Worm (Caenorhabditis elegans): Measurements from ENCODE around the gene F14D7.3.

The F14D7.3 gene

ce11 chrV:14333116-14333515 is 36.5 kb downstream of the F14D7.3 start, which contains the start of gene srm-4:
srm-4 (plus strand) TSS chrV:14333416.
- TF ChIP-seq F16B12.6 (tag; optimal IDR thresholded peaks at IDR 0.05): no peak
- TF ChIP-seq sup-37 (GFP tag; optimal IDR thresholded peaks at IDR 0.05): no peak
- no peak for TF ChIP-seq rnt-1 (tag; optimal IDR thresholded peaks at IDR 0.05)
- no peak for TF ChIP-seq lir-3 (tag; optimal IDR thresholded peaks at IDR 0.05; ENCODE audit: poor library complexity)

- TF ChIP-seq lin-15B (tag; optimal IDR thresholded peaks at IDR 0.05) (no peak), fkh-8 (tag; optimal IDR thresholded peaks at IDR 0.05) (peak; percentile 28), mdl-1 (tag; optimal IDR thresholded peaks at IDR 0.05) (no peak), swsn-7 (tag; optimal IDR thresholded peaks at IDR 0.05) (no peak), nhr-71 (tag; optimal IDR thresholded peaks at IDR 0.05) (peak; percentile 7), nhr-12 (tag; optimal IDR thresholded peaks at IDR 0.05) (no peak), grh-1 (GFP tag; IDR thresholded peaks at IDR 0.05) (no peak), snpc-4 (tag; optimal IDR thresholded peaks at IDR 0.05) (no peak), C16A3.4 (tag; optimal IDR thresholded peaks at IDR 0.05) (no peak), lin-35 (GFP tag; optimal IDR thresholded peaks at IDR 0.05) (no peak)
These were observed 38.3 kb downstream of the F14D7.3 start, which contains the start of gene srm-5 for ce11 chrV:14334901-14335300. srm-5 (plus strand) TSS chrV:14335201.

DNA sequence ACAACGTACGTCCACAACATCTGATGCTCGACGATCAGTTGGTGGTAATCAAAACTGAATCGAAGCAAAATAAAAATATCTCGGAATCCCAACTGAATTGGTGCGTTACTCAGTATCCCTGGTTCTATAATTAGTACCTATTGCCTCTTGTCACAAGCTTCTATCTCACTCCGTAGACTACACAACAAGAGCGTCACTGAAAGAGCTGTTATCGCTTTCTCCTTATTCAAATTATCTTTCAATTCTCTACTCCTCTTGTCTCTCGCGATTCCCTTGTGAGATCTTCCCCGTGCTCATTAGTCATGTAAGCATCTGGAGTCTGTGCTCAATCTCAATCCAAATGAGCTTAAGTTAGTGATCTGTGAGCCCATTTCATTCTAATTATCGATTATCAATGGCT is 40.1 kb downstream of the F14D7.3 start, which contains the start of gene srm-6:
Gene srm-6 (plus strand): TSS at position 301 of the 400 bp plus-strand sequence.
- TF ChIP-seq skn-1 (tag; optimal IDR thresholded peaks at IDR 0.05) (no peak), pax-3 (tag; optimal IDR thresholded peaks at IDR 0.05) (peak; percentile 15), mab-9 (GFP tag; IDR thresholded peaks at IDR 0.05) (no peak), aly-2 (tag; optimal IDR thresholded peaks at IDR 0.05) (no peak), fkh-8 (tag; optimal IDR thresholded peaks at IDR 0.05) (peak; percentile 40), nhr-71 (tag; optimal IDR thresholded peaks at IDR 0.05) (peak; percentile 15), nhr-47 (tag; optimal IDR thresholded peaks at IDR 0.05) (peak; percentile 3), ets-5 (GFP tag; IDR thresholded peaks at IDR 0.05) (no peak), nhr-28 (tag; optimal IDR thresholded peaks at IDR 0.05) (no peak), tlp-1 (tag; optimal IDR thresholded peaks at IDR 0.05) (no peak), efl-1 (optimal IDR thresholded peaks at IDR 0.05) (no peak), efl-1 (GFP tag; optimal IDR thresholded peaks at IDR 0.05 in 1 of 2) (peak in 1 of 2 experiments; percentile 20), unc-86 (tag; optimal IDR thresholded peaks at IDR 0.05) (no peak), ceh-8 (GFP tag; optimal IDR thresholded peaks at IDR 0.05) (peak; percentile 69)

- TF ChIP-seq zag-1 (tag; optimal IDR thresholded peaks at IDR 0.05) (no peak), ceh-63 (GFP tag; optimal IDR thresholded peaks at IDR 0.05) (no peak), alr-1 (tag; optimal IDR thresholded peaks at IDR 0.05; ENCODE audit: borderline replicate concordance) (no peak), nhr-237 (tag; optimal IDR thresholded peaks at IDR 0.05) (no peak), jun-1 (tag; optimal IDR thresholded peaks at IDR 0.05) (no peak), lsy-2 (tag; optimal IDR thresholded peaks at IDR 0.05) (no peak), efl-1 (optimal IDR thresholded peaks at IDR 0.05) (no peak), efl-1 (GFP tag; optimal IDR thresholded peaks at IDR 0.05 in 1 of 2) (peak in 1 of 2 experiments; percentile 14), lin-35 (GFP tag; optimal IDR thresholded peaks at IDR 0.05) (peak in 1 of 2 experiments; percentile 34)
These were observed 45.1 kb downstream of the F14D7.3 start, which contains the start of gene F47B8.10 for ce11 chrV:14341672-14342071. F47B8.10 (plus strand) TSS chrV:14341972.

Measured in whole organism, L1 larva.